Fruit fly (Drosophila melanogaster) Kc167 (cell line): ENCODE measurements around the gene CG12581.

Source experiments
- Myc ChIP-seq: fragments of >200 bp; optimal IDR thresholded peaks from 2 replicates; lab custom pipeline; 2017; ENCODE audit warnings: missing external identifiers
- h ChIP-seq: fragments of >200 bp; optimal IDR thresholded peaks from 3 replicates; lab custom pipeline; 2018; ENCODE audit warnings: missing external identifiers
- insv ChIP-seq: fragments of >200 bp; optimal IDR thresholded peaks from 3 replicates; lab custom pipeline; 2018; ENCODE audit warnings: missing external identifiers
- psq ChIP-seq: fragments of >200 bp; optimal IDR thresholded peaks from 2 replicates; lab custom pipeline; 2017; ENCODE audit warnings: missing external identifiers

dm6 chr3R:4220780-4221179 is 46.3 kb downstream of the CG12581 start:
- TF ChIP-seq h = no peak
- TF ChIP-seq Myc (lab: Kevin White, UChicago) = no peak
- no peak for TF ChIP-seq psq (lab: Kevin White, UChicago)
- TF ChIP-seq insv (lab: Kevin White, UChicago) = no peak
